Worm (Caenorhabditis elegans): ENCODE data around the gene F40G9.19.
A peak's percentile ranks its signal among the peaks of the same experiment; 100 is the strongest.

F40G9.19 gene

ce11 chrIII:182080-182479, 8.5 kb downstream of the F40G9.19 start, which contains the start of gene F40G9.15:
Gene F40G9.15, plus strand, starts transcription at chrIII:182380.
- TF ChIP-seq pqm-1 (tag; optimal IDR thresholded peaks at IDR 0.05) (no peak), egl-13 (tag; optimal IDR thresholded peaks at IDR 0.05) (no peak), nhr-19 (GFP tag; conservative IDR thresholded peaks at IDR 0.05) (no peak), nhr-84 (tag; optimal IDR thresholded peaks at IDR 0.05) (no peak), fkh-10 (GFP tag; optimal IDR thresholded peaks at IDR 0.05) (no peak), elt-2 (tag; optimal IDR thresholded peaks at IDR 0.05) (no peak), rnt-1 (tag; optimal IDR thresholded peaks at IDR 0.05) (no peak), elt-3 (tag; optimal IDR thresholded peaks at IDR 0.05) (no peak), xbp-1 (tag; optimal IDR thresholded peaks at IDR 0.05) (no peak)

- TF ChIP-seq ceh-82 (tag; optimal IDR thresholded peaks at IDR 0.05) (no peak), elt-2 (tag; optimal IDR thresholded peaks at IDR 0.05) (peak; percentile 39), sptf-1 (tag; optimal IDR thresholded peaks at IDR 0.05) (no peak), Y116A8C.19 (tag; optimal IDR thresholded peaks at IDR 0.05; ENCODE audit: borderline replicate concordance) (no peak), zip-4 (GFP tag; optimal IDR thresholded peaks at IDR 0.05) (no peak)
Measured at ce11 chrIII:183072-183471, 9.5 kb downstream of the F40G9.19 start.

- TF ChIP-seq efl-1 (optimal IDR thresholded peaks at IDR 0.05) (no peak), efl-1 (GFP tag; optimal IDR thresholded peaks at IDR 0.05 in 1 of 2) (peak in 1 of 2 experiments; percentile 64), zip-4 (GFP tag; optimal IDR thresholded peaks at IDR 0.05) (no peak)
Measured at ce11 chrIII:184335-184734, 10.7 kb downstream of the F40G9.19 start.

- TF ChIP-seq ceh-8 (GFP tag; optimal IDR thresholded peaks at IDR 0.05) (no peak), efl-1 (optimal IDR thresholded peaks at IDR 0.05) (no peak), efl-1 (GFP tag; optimal IDR thresholded peaks at IDR 0.05 in 1 of 2) (peak in 1 of 2 experiments; percentile 22), unc-130 (tag; optimal IDR thresholded peaks at IDR 0.05) (no peak), nhr-90 (tag; optimal IDR thresholded peaks at IDR 0.05; ENCODE audit: poor library complexity) (no peak), grh-1 (GFP tag; IDR thresholded peaks at IDR 0.05) (no peak), unc-98 (GFP tag; IDR thresholded peaks at IDR 0.05) (no peak), ceh-88 (GFP tag; IDR thresholded peaks at IDR 0.05) (no peak), elt-2 (tag; optimal IDR thresholded peaks at IDR 0.05) (no peak)
Measured at ce11 chrIII:187829-188228, 14.2 kb downstream of the F40G9.19 start, which contains the start of gene mxl-2. Gene mxl-2, minus strand, starts transcription at chrIII:188131.

- TF ChIP-seq irx-1 (tag; optimal IDR thresholded peaks at IDR 0.05) (peak; percentile 38), dpl-1 (GFP tag; optimal IDR thresholded peaks at IDR 0.05) (peak in 2 of 3 experiments; percentile 24 to 50), sup-37 (GFP tag; optimal IDR thresholded peaks at IDR 0.05) (no peak), blmp-1 (tag; optimal IDR thresholded peaks at IDR 0.05) (peak; percentile 12), nhr-85 (tag) (peak; percentile 75), xbp-1 (tag; optimal IDR thresholded peaks at IDR 0.05) (peak; percentile 7), ceh-63 (GFP tag; optimal IDR thresholded peaks at IDR 0.05) (no peak), ceh-8 (GFP tag; optimal IDR thresholded peaks at IDR 0.05) (no peak), swsn-7 (tag; optimal IDR thresholded peaks at IDR 0.05) (peak; percentile 3), C16A3.4 (tag; optimal IDR thresholded peaks at IDR 0.05) (peak; percentile 22), snu-23 (GFP tag; optimal IDR thresholded peaks at IDR 0.05) (peak; percentile 48), nhr-71 (tag; optimal IDR thresholded peaks at IDR 0.05) (peak; percentile 38), unc-30 (tag; optimal IDR thresholded peaks at IDR 0.05) (no peak), efl-1 (optimal IDR thresholded peaks at IDR 0.05) (peak; percentile 12 to 39), efl-1 (GFP tag; optimal IDR thresholded peaks at IDR 0.05 in 1 of 2) (peak; percentile 20 to 34), lsy-2 (tag; optimal IDR thresholded peaks at IDR 0.05) (peak; percentile 21 to 57), nhr-47 (tag; optimal IDR thresholded peaks at IDR 0.05) (peak; percentile 39), skn-1 (tag; optimal IDR thresholded peaks at IDR 0.05) (peak; percentile 74), tbx-2 (tag; optimal IDR thresholded peaks at IDR 0.05) (peak; percentile 22), lin-35 (GFP tag; optimal IDR thresholded peaks at IDR 0.05) (peak; percentile 17 to 61)
Measured at ce11 chrIII:188426-188888, 14.9 kb downstream of the F40G9.19 start, which contains the start of gene ubc-20. Gene ubc-20, plus strand, starts transcription at chrIII:188838.
